Worm (Caenorhabditis elegans) whole organism, L3 larva: ENCODE measurements around the gene F40G9.14.

ENCODE experiments used
- aly-2 ChIP-seq: fragments of 150-350 bp; optimal IDR thresholded peaks from 2 replicates; lab custom pipeline; 2014; ENCODE audit warnings: missing biosample characterization, missing genetic modification characterization
- egl-5 ChIP-seq: fragments of 150-350 bp; optimal IDR thresholded peaks from 2 replicates; lab custom pipeline; 2017; ENCODE audit warnings: missing biosample characterization, missing genetic modification reagents, missing genetic modification characterization, inconsistent platforms
- elt-1 ChIP-seq: fragments of 150-350 bp; optimal IDR thresholded peaks from 2 replicates; lab custom pipeline; 2014; ENCODE audit warnings: missing biosample characterization, missing genetic modification characterization
- fkh-2 ChIP-seq: fragments of 150-350 bp; optimal IDR thresholded peaks from 2 replicates; lab custom pipeline; 2014; ENCODE audit warnings: missing biosample characterization, missing genetic modification reagents, missing genetic modification characterization
- lin-15B ChIP-seq: fragments of 150-350 bp; optimal IDR thresholded peaks from 2 replicates; lab custom pipeline; 2014; ENCODE audit warnings: missing biosample characterization, missing genetic modification characterization
- nhr-77 ChIP-seq: fragments of 150-350 bp; optimal IDR thresholded peaks from 2 replicates; lab custom pipeline; 2014; ENCODE audit warnings: missing biosample characterization, missing genetic modification characterization
- pqm-1 ChIP-seq: fragments of 150-350 bp; optimal IDR thresholded peaks from 2 replicates; lab custom pipeline; 2017; ENCODE audit warnings: missing biosample characterization, missing genetic modification characterization, inconsistent platforms
- snpc-4 ChIP-seq: fragments of 150-350 bp; optimal IDR thresholded peaks from 2 replicates; lab custom pipeline; 2014; ENCODE audit warnings: missing biosample characterization, missing genetic modification characterization
- unc-39 ChIP-seq: sonication (generic microtip); optimal IDR thresholded peaks from 4 replicates; lab custom pipeline; 2017; ENCODE audit warnings: missing biosample characterization, missing genetic modification characterization
- zag-1 ChIP-seq: fragments of 150-350 bp; optimal IDR thresholded peaks from 2 replicates; lab custom pipeline; 2014; ENCODE audit warnings: missing biosample characterization, missing genetic modification characterization

DNA sequence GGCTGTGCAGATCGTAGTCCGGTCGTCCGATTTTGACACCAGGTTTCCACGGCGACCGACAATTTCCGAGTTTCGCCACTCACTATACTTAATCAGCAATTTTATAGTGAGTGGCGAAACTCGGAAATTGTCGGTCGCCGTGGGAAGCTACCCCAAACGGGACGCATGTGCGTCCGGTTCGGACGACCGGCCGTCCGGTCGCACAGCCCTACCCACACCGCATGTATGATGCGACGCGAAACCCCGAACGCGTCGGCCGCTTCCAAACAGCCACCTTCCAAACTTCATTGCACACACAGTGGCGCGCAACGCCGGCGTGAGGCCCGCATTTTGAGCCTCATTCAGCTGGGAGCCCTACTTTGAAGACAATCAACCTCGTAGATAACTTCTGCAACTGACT is 26.5 kb downstream of the F40G9.14 start:
- TF ChIP-seq aly-2 (tag; lab: Kevin White, UChicago) (no peak), unc-39 (no peak), zag-1 (tag; lab: Kevin White, UChicago) (no peak), nhr-77 (tag; lab: Kevin White, UChicago) (no peak), elt-1 (no peak), lin-15B (tag; lab: Kevin White, UChicago) (no peak), egl-5 (tag; lab: Kevin White, UChicago) (no peak), pqm-1 (no peak), fkh-2 (tag; lab: Kevin White, UChicago) (no peak), snpc-4 (tag; lab: Kevin White, UChicago) (no peak)
